Worm (Caenorhabditis elegans): ENCODE data around the gene gtf-2E1.

- TF ChIP-seq zag-1 (tag; optimal IDR thresholded peaks at IDR 0.05) (no peak), tbx-2 (tag; optimal IDR thresholded peaks at IDR 0.05) (no peak), ama-1 (optimal IDR thresholded peaks at IDR 0.05) (no peak), elt-1 (tag; optimal IDR thresholded peaks at IDR 0.05) (no peak), ztf-4 (tag; optimal IDR thresholded peaks at IDR 0.05) (no peak), unc-62 (GFP tag; optimal IDR thresholded peaks at IDR 0.05) (no peak), lin-39 (tag; optimal IDR thresholded peaks at IDR 0.05) (no peak), elt-2 (tag; optimal IDR thresholded peaks at IDR 0.05) (no peak)
Observed at ce11 chrIV:17233494-17233893, 21.6 kb upstream of the gtf-2E1 start.
